Worm (Caenorhabditis elegans) whole organism, midembryonic: ENCODE results near the gene ret-1.

Experiments
- T22C8.4 ChIP-seq: fragments of 200-800 bp; sonication (Bioruptor generic); IDR thresholded peaks from 2 replicates; pipeline ENCODE4 v1.3.6; 2022; ENCODE audit warnings: missing genetic modification characterization, missing compliant biosample characterization
- cog-1 ChIP-seq: sonication (generic microtip); optimal IDR thresholded peaks from 2 replicates; lab custom pipeline; 2016; ENCODE audit warnings: missing genetic modification characterization, missing compliant biosample characterization
- flt-1 ChIP-seq: fragments of 200-800 bp; sonication (Bioruptor generic); IDR thresholded peaks from 2 replicates; pipeline ENCODE4 v1.3.6; 2022; ENCODE audit warnings: missing genetic modification characterization, missing compliant biosample characterization
- ref-1 ChIP-seq: fragments of 200-800 bp; sonication (Bioruptor generic); conservative IDR thresholded peaks from 2 replicates; pipeline ENCODE4 v1.3.6; 2022; ENCODE audit warnings: missing genetic modification reagents, missing genetic modification characterization, missing compliant biosample characterization
- tab-1 ChIP-seq: fragments of 200-800 bp; sonication (Bioruptor generic); IDR thresholded peaks from 2 replicates; pipeline ENCODE4 v1.3.6; 2022; ENCODE audit warnings: missing genetic modification characterization, missing compliant biosample characterization
- ztf-23 ChIP-seq: fragments of 200-800 bp; sonication (Bioruptor generic); IDR thresholded peaks from 2 replicates; pipeline ENCODE4 v1.3.6; 2022; ENCODE audit warnings: missing genetic modification reagents, missing genetic modification characterization, missing compliant biosample characterization

ce11 chrV:14828407-14828806 is 18.8 kb downstream of the ret-1 start:
- TF ChIP-seq flt-1 (GFP tag; lab: Robert Waterston, UW), result no peak
- no peak for TF ChIP-seq ref-1 (GFP tag; lab: Robert Waterston, UW)
- TF ChIP-seq tab-1 (GFP tag; lab: Robert Waterston, UW), result no peak
- TF ChIP-seq T22C8.4 (GFP tag; lab: Robert Waterston, UW), result no peak
- TF ChIP-seq ztf-23 (GFP tag; lab: Robert Waterston, UW), result no peak
- no peak for TF ChIP-seq cog-1
